Worm (Caenorhabditis elegans) whole organism, L4/young adult: Measurements from ENCODE around the gene ZK896.5.

Experiments used
- W03F9.2 ChIP-seq: fragments of 150-350 bp; optimal IDR thresholded peaks from 2 replicates; lab custom pipeline; 2014; ENCODE audit warnings: missing biosample characterization, missing genetic modification characterization
- dao-5 ChIP-seq: sonication (generic microtip); optimal IDR thresholded peaks from 2 replicates; lab custom pipeline; 2016; ENCODE audit warnings: missing genotype, missing genetic modification characterization, moderate library complexity, missing compliant biosample characterization
- him-1 ChIP-seq: sonication (generic microtip); optimal IDR thresholded peaks from 2 replicates; lab custom pipeline; 2016; ENCODE audit warnings: missing genotype, missing genetic modification reagents, missing genetic modification characterization, missing compliant biosample characterization

The ZK896.5 gene

DNA sequence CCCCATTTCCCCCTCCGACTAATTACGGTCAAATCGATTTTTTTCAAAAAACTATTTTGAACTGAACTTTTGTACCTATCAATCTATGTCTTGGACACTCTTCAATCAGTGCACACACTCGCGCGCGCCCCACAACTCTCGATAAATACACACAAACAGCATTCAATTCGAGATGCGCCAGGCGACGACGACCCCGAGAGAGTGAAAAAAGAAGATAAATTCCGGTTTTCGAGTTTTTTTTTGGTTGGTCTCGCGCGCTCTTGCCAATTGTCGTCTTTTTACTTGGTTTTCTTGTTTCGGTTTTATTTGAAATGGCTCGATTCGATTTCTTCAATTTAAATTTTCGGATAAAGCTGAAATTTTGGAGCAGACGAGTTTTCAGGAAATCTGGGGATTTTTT lies 39.1 kb downstream of the ZK896.5 start:
- TF ChIP-seq dao-5 (tag; lab: Kevin White, UChicago): no peak
- TF ChIP-seq him-1: no peak
- TF ChIP-seq W03F9.2 (tag; lab: Kevin White, UChicago): no peak

DNA sequence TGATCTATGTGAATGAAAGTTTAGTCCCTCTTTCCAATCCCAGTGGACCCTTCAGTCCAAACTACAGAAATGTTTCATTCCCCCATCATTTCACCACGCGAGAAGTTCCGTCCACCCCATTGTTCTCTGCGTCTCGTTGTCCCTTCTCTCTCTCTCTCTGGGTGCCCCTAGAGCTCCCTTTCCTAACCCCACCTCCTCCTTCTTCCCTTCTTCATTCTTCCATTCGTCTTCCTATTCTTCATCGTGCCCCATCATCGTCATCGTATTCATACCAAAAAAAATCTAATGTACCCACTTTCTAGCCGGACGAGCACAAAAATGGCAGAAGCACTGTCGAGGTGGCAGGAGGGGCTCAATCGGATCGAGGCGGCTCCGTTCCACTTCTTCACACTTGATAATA lies 43.2 kb downstream of the ZK896.5 start, which contains the start of gene M02B1.3:
TSS of gene M02B1.3 (plus strand) at position 301 of the 400 bp plus-strand sequence.
- no peak for TF ChIP-seq dao-5 (tag; lab: Kevin White, UChicago)
- no peak for TF ChIP-seq him-1
- TF ChIP-seq W03F9.2 (tag; lab: Kevin White, UChicago): no peak

DNA sequence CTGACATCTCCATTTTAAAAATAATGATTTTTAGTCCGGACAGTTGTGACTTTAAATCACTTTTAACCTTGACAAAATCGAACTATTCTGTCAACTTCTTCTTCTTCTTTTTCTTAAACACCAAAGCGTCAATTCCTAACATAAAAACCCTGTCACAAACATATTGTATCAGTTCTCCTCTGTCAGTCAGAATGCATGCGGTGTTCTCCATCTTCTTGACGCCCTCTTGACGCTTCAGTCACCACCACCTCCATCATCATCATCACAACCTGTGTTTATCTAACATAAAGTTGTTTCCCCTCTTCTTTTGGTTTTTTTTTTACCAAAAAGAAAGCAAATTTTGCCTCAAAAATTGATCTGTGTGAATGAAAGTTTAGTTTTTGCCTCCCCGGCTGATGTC lies 44.1 kb downstream of the ZK896.5 start:
- no peak for TF ChIP-seq him-1
- no peak for TF ChIP-seq dao-5 (tag; lab: Kevin White, UChicago)
- TF ChIP-seq W03F9.2 (tag; lab: Kevin White, UChicago): no peak

DNA sequence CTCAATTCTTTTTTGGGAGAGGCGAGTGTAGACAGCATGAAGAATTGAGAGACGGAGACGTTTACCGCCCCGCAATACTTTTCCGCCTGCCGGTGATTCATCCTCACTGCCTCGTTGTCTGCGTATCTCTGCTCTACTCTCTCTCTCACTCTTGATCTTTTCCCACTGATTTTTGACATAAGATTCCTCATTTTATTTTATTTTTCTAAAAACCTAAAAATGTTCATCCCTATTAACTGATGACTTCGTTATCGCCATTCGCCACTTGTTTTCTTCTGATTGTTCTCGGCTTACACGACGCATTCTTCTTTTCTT lies 45.1 kb downstream of the ZK896.5 start:
- TF ChIP-seq dao-5 (tag; lab: Kevin White, UChicago) (no peak), him-1 (no peak), W03F9.2 (tag; lab: Kevin White, UChicago) (no peak)

DNA sequence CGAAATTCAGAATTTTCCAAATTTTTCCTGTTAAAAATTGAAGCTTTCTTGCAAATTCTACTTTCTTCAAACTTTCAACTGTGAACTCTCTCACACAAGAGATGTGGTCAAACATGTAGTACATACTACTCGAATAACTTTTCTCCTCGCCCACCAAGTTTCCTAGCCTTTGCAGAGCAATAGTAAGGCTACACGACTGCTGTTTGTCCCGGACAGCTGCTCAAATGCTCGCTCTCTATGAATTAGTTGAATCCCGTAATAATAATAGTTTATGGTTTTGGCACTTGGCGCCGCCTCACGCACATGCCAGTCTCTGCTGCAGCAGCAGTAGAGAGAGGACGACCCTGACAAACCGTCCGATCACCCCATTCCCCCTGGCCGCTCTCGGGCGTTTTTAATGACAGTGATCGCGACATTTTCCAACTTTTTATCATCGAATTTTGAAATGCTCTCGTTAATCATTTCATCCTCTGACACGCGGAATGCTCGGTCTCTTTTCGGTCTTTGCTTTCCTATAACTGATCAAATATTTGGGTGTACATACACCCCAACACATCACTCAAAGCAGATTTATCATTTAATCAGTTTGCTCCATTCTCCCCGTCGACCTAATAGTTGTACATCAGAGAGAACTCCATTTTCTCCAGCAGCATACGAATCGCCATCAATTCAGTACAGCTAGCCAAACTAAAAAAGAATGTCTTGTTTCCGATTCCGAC lies 45.6 kb downstream of the ZK896.5 start:
- TF ChIP-seq him-1 (no peak), W03F9.2 (tag; lab: Kevin White, UChicago) (no peak), dao-5 (tag; lab: Kevin White, UChicago) (no peak)

DNA sequence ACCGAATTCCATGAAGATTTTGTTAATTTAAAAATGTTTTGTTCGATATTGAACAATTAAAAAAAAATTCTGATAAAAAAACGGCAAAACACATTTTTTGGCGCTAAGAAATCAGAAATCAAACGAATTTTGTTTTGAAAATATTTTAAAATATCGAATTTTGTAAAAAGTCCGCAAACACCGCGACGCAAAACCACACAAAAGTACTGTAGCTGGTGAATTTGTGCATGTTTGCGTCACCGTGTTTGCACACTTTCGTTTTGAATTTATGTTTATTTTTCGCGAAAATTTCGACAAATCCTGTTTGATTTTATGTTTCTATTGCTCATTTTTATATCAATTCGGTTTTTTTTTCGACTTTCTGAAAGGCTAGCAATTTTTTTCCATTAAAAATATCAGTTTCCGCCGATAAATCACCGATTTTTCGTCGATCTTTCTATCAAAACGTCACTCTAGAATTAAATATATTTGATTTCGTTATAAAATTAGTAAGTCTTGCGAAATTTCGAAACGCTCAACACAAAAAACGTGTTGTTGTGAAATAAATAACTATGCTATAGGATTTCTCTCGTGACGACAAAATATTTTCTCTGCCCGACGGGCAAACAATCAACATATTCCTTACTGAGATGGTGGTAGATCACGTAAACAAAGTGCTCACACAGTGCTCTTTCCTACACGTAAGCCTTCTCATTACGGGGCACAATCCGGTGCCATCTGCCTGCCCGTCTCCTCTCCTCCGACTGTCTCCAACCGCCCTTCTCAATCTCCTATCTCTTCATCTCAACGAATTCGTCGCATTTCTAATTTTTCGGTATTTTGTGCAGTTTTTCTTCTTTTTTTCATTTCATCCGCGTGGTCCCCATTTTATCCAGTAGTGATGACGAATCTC lies 47.6 kb downstream of the ZK896.5 start:
- TF ChIP-seq him-1 (no peak), W03F9.2 (tag; lab: Kevin White, UChicago) (peak; percentile 42), dao-5 (tag; lab: Kevin White, UChicago) (no peak)

DNA sequence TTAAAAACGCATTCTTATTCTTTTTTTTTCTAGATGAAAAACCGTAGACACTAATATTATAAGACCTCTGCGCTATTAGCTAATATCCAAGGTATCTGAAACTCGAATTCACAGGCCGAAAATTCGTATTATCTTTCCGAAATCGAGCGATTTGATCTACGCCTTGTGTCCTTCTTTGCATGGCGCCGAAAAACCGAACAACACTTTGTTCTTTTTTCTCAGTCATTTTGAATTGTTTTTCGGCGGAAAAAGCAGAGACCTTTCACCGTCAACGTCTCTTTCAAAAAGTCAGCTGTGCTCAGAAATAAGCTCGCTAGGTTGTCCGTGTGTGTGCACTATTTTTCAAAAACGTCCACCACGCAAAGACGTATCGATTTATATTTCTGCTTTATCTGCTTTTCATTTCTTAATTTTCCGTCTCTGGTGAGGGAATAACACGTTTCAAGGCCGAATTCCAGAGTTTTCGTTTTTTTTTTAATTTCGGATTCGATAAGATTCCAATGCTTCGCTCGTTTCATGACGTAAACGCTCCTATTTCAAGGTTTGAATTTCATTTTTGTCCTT lies 48.5 kb downstream of the ZK896.5 start:
- no peak for TF ChIP-seq W03F9.2 (tag; lab: Kevin White, UChicago)
- no peak for TF ChIP-seq dao-5 (tag; lab: Kevin White, UChicago)
- TF ChIP-seq him-1: no peak
